Worm (Caenorhabditis elegans) whole organism, young adult: ENCODE data around the gene Y22F5A.11.

Source experiments
- C06A6.2 ChIP-seq: fragments of 200-800 bp; sonication (Bioruptor generic); conservative IDR thresholded peaks from 2 replicates; pipeline ENCODE4 v1.3.6; 2022; ENCODE audit warnings: missing genetic modification characterization, missing compliant biosample characterization
- D2030.7 ChIP-seq: fragments of 200-800 bp; sonication (Bioruptor generic); IDR thresholded peaks from 2 replicates; pipeline ENCODE4 v1.3.6; 2022; ENCODE audit warnings: missing genetic modification reagents, missing genetic modification characterization, missing compliant biosample characterization
- F37B4.10 ChIP-seq: fragments of 200-800 bp; sonication (Bioruptor generic); IDR thresholded peaks from 2 replicates; pipeline ENCODE4 v1.3.6; 2022; ENCODE audit warnings: missing genetic modification characterization, missing compliant biosample characterization
- K12H6.12 ChIP-seq: fragments of 200-800 bp; sonication (Bioruptor generic); optimal IDR thresholded peaks from 2 replicates; lab custom pipeline; 2018; ENCODE audit warnings: mild to moderate bottlenecking, missing genetic modification characterization, missing compliant biosample characterization
- Y53F4B.3 ChIP-seq: fragments of 200-800 bp; sonication (Bioruptor generic); IDR thresholded peaks from 2 replicates; pipeline ENCODE4 v1.3.6; 2022; ENCODE audit warnings: missing genetic modification reagents, missing genetic modification characterization, missing compliant biosample characterization
- Y53G8AR.9 ChIP-seq: fragments of 200-800 bp; sonication (Bioruptor generic); conservative IDR thresholded peaks from 2 replicates; pipeline ENCODE4 v1.3.6; 2022; ENCODE audit warnings: missing genetic modification reagents, missing genetic modification characterization, missing compliant biosample characterization
- Y79H2A.3 ChIP-seq: fragments of 200-800 bp; sonication (Bioruptor generic); conservative IDR thresholded peaks from 2 replicates; pipeline ENCODE4 v1.3.6; 2022; ENCODE audit warnings: missing genetic modification reagents, missing genetic modification characterization, missing compliant biosample characterization
- ZK185.1 ChIP-seq: sonication (generic microtip); optimal IDR thresholded peaks from 2 replicates; lab custom pipeline; 2016; ENCODE audit warnings: mild to moderate bottlenecking, missing genetic modification characterization, missing compliant biosample characterization; ENCODE audit not compliant: poor library complexity, severe bottlenecking
- akir-1 ChIP-seq: fragments of 200-800 bp; sonication (Bioruptor generic); optimal IDR thresholded peaks from 2 replicates; lab custom pipeline; 2018; ENCODE audit warnings: mild to moderate bottlenecking, missing genetic modification characterization, moderate library complexity, missing compliant biosample characterization
- ama-1 ChIP-seq, 3 experiments: fragments of 150-350 bp in 1 of 3; sonication (generic microtip) in 2 of 3; optimal IDR thresholded peaks; 2 replicates each; lab custom pipeline; 2014 to 2018; ENCODE audit warnings: missing biosample characterization in 2 of 3, missing genetic modification characterization in 2 of 3, missing genetic modification reagents in 2 of 3
- athp-1 ChIP-seq: sonication (generic microtip); optimal IDR thresholded peaks from 2 replicates; lab custom pipeline; 2017; ENCODE audit warnings: mild to moderate bottlenecking, missing genetic modification characterization, missing compliant biosample characterization
- attf-3 ChIP-seq: fragments of 200-800 bp; sonication (Bioruptor generic); conservative IDR thresholded peaks from 2 replicates; pipeline ENCODE4 v1.3.6; 2022; ENCODE audit warnings: missing genetic modification reagents, missing genetic modification characterization, missing compliant biosample characterization
- attf-6 ChIP-seq: fragments of 200-800 bp; sonication (Bioruptor generic); IDR thresholded peaks from 2 replicates; pipeline ENCODE4 v1.3.6; 2022; ENCODE audit warnings: missing genetic modification reagents, missing genetic modification characterization, missing compliant biosample characterization
- bed-1 ChIP-seq: fragments of 200-800 bp; sonication (Bioruptor generic); IDR thresholded peaks from 2 replicates; pipeline ENCODE4 v1.3.6; 2022; ENCODE audit warnings: missing genetic modification reagents, missing genetic modification characterization, missing compliant biosample characterization
- bed-2 ChIP-seq: fragments of 200-800 bp; sonication (Bioruptor generic); IDR thresholded peaks from 2 replicates; pipeline ENCODE4 v1.3.6; 2022; ENCODE audit warnings: missing genetic modification reagents, missing genetic modification characterization, missing compliant biosample characterization
- cebp-1 ChIP-seq, 2 experiments: fragments of 200-800 bp in 1 of 2; sonication (Bioruptor generic) in 1 of 2; sonication (generic microtip) in 1 of 2; IDR thresholded peaks in 1 of 2; optimal IDR thresholded peaks in 1 of 2; 2 replicates each; pipeline versions ENCODE4 v1.3.6 to Lab custom; 2017 to 2022; ENCODE audit warnings: missing compliant biosample characterization in 2 of 2, missing genetic modification characterization in 2 of 2, mild to moderate bottlenecking in 1 of 2, missing genetic modification reagents in 1 of 2, moderate library complexity in 1 of 2
- cebp-2 ChIP-seq: fragments of 200-800 bp; sonication (Bioruptor generic); IDR thresholded peaks from 2 replicates; pipeline ENCODE4 v1.3.6; 2022; ENCODE audit warnings: missing genetic modification characterization, missing compliant biosample characterization
- ceh-79 ChIP-seq: sonication (generic microtip); optimal IDR thresholded peaks from 2 replicates; lab custom pipeline; 2017; ENCODE audit warnings: mild to moderate bottlenecking, missing genetic modification characterization, missing compliant biosample characterization
- ceh-91 ChIP-seq: fragments of 200-800 bp; sonication (Bioruptor generic); IDR thresholded peaks from 2 replicates; pipeline ENCODE4 v1.3.6; 2022; ENCODE audit warnings: missing genetic modification reagents, missing genetic modification characterization, missing compliant biosample characterization
- dpff-1 ChIP-seq: sonication (generic microtip); optimal IDR thresholded peaks from 2 replicates; lab custom pipeline; 2017; ENCODE audit warnings: mild to moderate bottlenecking, missing genetic modification characterization, missing compliant biosample characterization
- egl-18 ChIP-seq: fragments of 200-800 bp; sonication (Bioruptor generic); IDR thresholded peaks from 2 replicates; pipeline ENCODE4 v1.3.6; 2022; ENCODE audit warnings: missing genetic modification reagents, missing genetic modification characterization, missing compliant biosample characterization
- ekl-4 ChIP-seq: fragments of 200-800 bp; sonication (Bioruptor generic); IDR thresholded peaks from 2 replicates; pipeline ENCODE4 v1.3.6; 2022; ENCODE audit warnings: missing genetic modification reagents, missing genetic modification characterization, missing compliant biosample characterization
- him-1 ChIP-seq: sonication (generic microtip); optimal IDR thresholded peaks from 2 replicates; lab custom pipeline; 2016; ENCODE audit warnings: missing genotype, missing genetic modification reagents, missing genetic modification characterization, missing compliant biosample characterization
- lag-1 ChIP-seq: fragments of 200-800 bp; sonication (Bioruptor generic); IDR thresholded peaks from 2 replicates; pipeline ENCODE4 v1.3.6; 2022; ENCODE audit warnings: missing genetic modification reagents, missing genetic modification characterization, missing compliant biosample characterization
- let-526 ChIP-seq: fragments of 200-800 bp; sonication (Bioruptor generic); IDR thresholded peaks from 2 replicates; pipeline ENCODE4 v1.3.6; 2022; ENCODE audit warnings: missing genetic modification reagents, missing genetic modification characterization, missing compliant biosample characterization
- lin-35 ChIP-seq, 3 experiments: fragments of 150-350 bp in 2 of 3; sonication (generic microtip) in 1 of 3; optimal IDR thresholded peaks; 2 replicates each; lab custom pipeline; 2014 to 2018; ENCODE audit warnings: missing biosample characterization in 3 of 3, missing genetic modification characterization in 3 of 3, missing genetic modification reagents in 3 of 3
- madf-10 ChIP-seq: sonication (generic microtip); optimal IDR thresholded peaks from 2 replicates; lab custom pipeline; 2016; ENCODE audit warnings: mild to moderate bottlenecking, missing genetic modification characterization, missing compliant biosample characterization
- madf-8 ChIP-seq: fragments of 200-800 bp; sonication (Bioruptor generic); conservative IDR thresholded peaks from 2 replicates; pipeline ENCODE4 v1.3.6; 2022; ENCODE audit warnings: missing genetic modification reagents, missing genetic modification characterization, missing compliant biosample characterization
- mxl-1 ChIP-seq: sonication (generic microtip); optimal IDR thresholded peaks from 2 replicates; lab custom pipeline; 2016; ENCODE audit warnings: missing genetic modification characterization, missing compliant biosample characterization
- nfya-2 ChIP-seq: fragments of 200-800 bp; sonication (Bioruptor generic); IDR thresholded peaks from 2 replicates; pipeline ENCODE4 v1.3.6; 2022; ENCODE audit warnings: missing genetic modification reagents, missing genetic modification characterization, missing compliant biosample characterization
- pbrm-1 ChIP-seq: fragments of 200-800 bp; sonication (Bioruptor generic); IDR thresholded peaks from 2 replicates; pipeline ENCODE4 v1.3.6; 2022; ENCODE audit warnings: missing genetic modification reagents, missing genetic modification characterization, missing compliant biosample characterization
- rec-8 ChIP-seq, 2 experiments: sonication (generic microtip); optimal IDR thresholded peaks; 2 replicates each; lab custom pipeline; 2016; ENCODE audit warnings: mild to moderate bottlenecking in 2 of 2, missing genetic modification characterization in 2 of 2, missing genetic modification reagents in 2 of 2, missing genotype in 2 of 2, missing biosample characterization in 1 of 2, missing compliant biosample characterization in 1 of 2, moderate library complexity in 1 of 2
- rpc-1 ChIP-seq, 2 experiments: fragments of 150-350 bp in 1 of 2; sonication (generic microtip) in 1 of 2; optimal IDR thresholded peaks; 2 replicates each; lab custom pipeline; 2014 to 2018; ENCODE audit warnings: missing biosample characterization in 1 of 2, missing genetic modification characterization in 1 of 2, missing genetic modification reagents in 1 of 2, missing genotype in 1 of 2
- sea-2 ChIP-seq: fragments of 200-800 bp; sonication (Bioruptor generic); IDR thresholded peaks from 2 replicates; pipeline ENCODE4 v1.3.6; 2022; ENCODE audit warnings: missing genetic modification characterization, missing compliant biosample characterization
- snpc-1.1 ChIP-seq: sonication (generic microtip); optimal IDR thresholded peaks from 2 replicates; lab custom pipeline; 2017; ENCODE audit warnings: missing genetic modification characterization, mild to moderate bottlenecking, missing compliant biosample characterization, antibody characterized with exemption, moderate library complexity, missing genotype, missing genetic modification reagents; ENCODE audit not compliant: insufficient read depth
- snpc-4 ChIP-seq, 5 experiments: fragments of 150-350 bp in 1 of 5; sonication (generic microtip) in 4 of 5; optimal IDR thresholded peaks; 2 replicates each; lab custom pipeline; 2014 to 2018; ENCODE audit warnings: missing genetic modification characterization in 5 of 5, missing biosample characterization in 3 of 5, antibody characterized with exemption in 2 of 5, mild to moderate bottlenecking in 2 of 5, missing compliant biosample characterization in 2 of 5, missing genotype in 2 of 5, moderate library complexity in 2 of 5, missing genetic modification reagents in 1 of 5
- somi-1 ChIP-seq: fragments of 200-800 bp; sonication (Bioruptor generic); optimal IDR thresholded peaks from 2 replicates; lab custom pipeline; 2018; ENCODE audit warnings: mild to moderate bottlenecking, missing genetic modification characterization, missing compliant biosample characterization
- unc-130 ChIP-seq: sonication (generic microtip); optimal IDR thresholded peaks from 2 replicates; lab custom pipeline; 2016; ENCODE audit warnings: missing genetic modification reagents, missing genetic modification characterization, missing compliant biosample characterization
- xnd-1 ChIP-seq: sonication (generic microtip); optimal IDR thresholded peaks from 2 replicates; lab custom pipeline; 2016; ENCODE audit warnings: missing genotype, missing genetic modification reagents, missing genetic modification characterization, missing compliant biosample characterization
- ztf-22 ChIP-seq: fragments of 200-800 bp; sonication (Bioruptor generic); optimal IDR thresholded peaks from 2 replicates; lab custom pipeline; 2018; ENCODE audit warnings: mild to moderate bottlenecking, missing genetic modification characterization, moderate library complexity, missing compliant biosample characterization
- ztf-6 ChIP-seq: fragments of 200-800 bp; sonication (Bioruptor generic); IDR thresholded peaks from 2 replicates; pipeline ENCODE4 v1.3.6; 2022; ENCODE audit warnings: missing genetic modification reagents, missing genetic modification characterization, missing compliant biosample characterization

Gene Y22F5A.11

ce11 chrV:10275619-10276018 lies at the start of gene Y22F5A.11:
Gene Y22F5A.11 (minus strand): TSS chrV:10275646.
- no peak for TF ChIP-seq somi-1 (GFP tag; lab: Kevin White, UChicago)
- no peak for TF ChIP-seq snpc-4 (GFP tag; optimal IDR thresholded peaks at IDR 0.05; lab: Kevin White, UChicago)
- TF ChIP-seq snpc-4 (tag; optimal IDR thresholded peaks at IDR 0.05; lab: Kevin White, UChicago) = peak in 2 of 4 experiments; percentile 2 to 68

ce11 chrV:10323537-10323936 lies 48.1 kb upstream of the Y22F5A.11 start:
- TF ChIP-seq Y79H2A.3 (GFP tag; lab: Robert Waterston, UW) (no peak), dpff-1 (tag; lab: Kevin White, UChicago) (no peak), Y53G8AR.9 (GFP tag; lab: Robert Waterston, UW) (no peak), C06A6.2 (GFP tag; lab: Robert Waterston, UW) (no peak), rpc-1 (optimal IDR thresholded peaks at IDR 0.05; lab: Kevin White, UChicago) (no peak), rpc-1 (tag; optimal IDR thresholded peaks at IDR 0.05; lab: Kevin White, UChicago) (no peak), athp-1 (tag; lab: Kevin White, UChicago) (no peak), bed-2 (GFP tag; lab: Robert Waterston, UW) (no peak), attf-3 (GFP tag; lab: Robert Waterston, UW) (no peak), madf-8 (GFP tag; lab: Robert Waterston, UW) (no peak), sea-2 (GFP tag; lab: Robert Waterston, UW) (no peak), Y53F4B.3 (GFP tag; lab: Robert Waterston, UW) (no peak)
- TF ChIP-seq, all 124 proteins: peak for 0

- TF ChIP-seq him-1 (tag; lab: Kevin White, UChicago) = no peak
- no peak for TF ChIP-seq akir-1
- no peak for TF ChIP-seq cebp-2 (GFP tag; lab: Robert Waterston, UW)
- no peak for TF ChIP-seq ekl-4 (GFP tag; lab: Robert Waterston, UW)
- TF ChIP-seq mxl-1 (tag; lab: Kevin White, UChicago) = no peak
- TF ChIP-seq attf-6 (GFP tag; lab: Robert Waterston, UW) = no peak
- no peak for TF ChIP-seq somi-1 (GFP tag; lab: Kevin White, UChicago)
- TF ChIP-seq xnd-1 = no peak
- TF ChIP-seq nfya-2 (GFP tag; lab: Robert Waterston, UW) = no peak
- TF ChIP-seq F37B4.10 (GFP tag; lab: Robert Waterston, UW) = no peak
- no peak for TF ChIP-seq lin-35 (GFP tag; optimal IDR thresholded peaks at IDR 0.05; lab: Kevin White, UChicago)
- no peak for TF ChIP-seq rec-8 (tag; optimal IDR thresholded peaks at IDR 0.05; lab: Kevin White, UChicago)
- TF ChIP-seq ceh-79 (tag; lab: Kevin White, UChicago) = no peak
- TF ChIP-seq pbrm-1 (GFP tag; lab: Robert Waterston, UW) = 0 out of 2 replicates have a peak, but pooled peaks have one; percentile 26
- no peak for TF ChIP-seq snpc-1.1 (tag; lab: Kevin White, UChicago)
- TF ChIP-seq ZK185.1 = peak; percentile 77
- no peak for TF ChIP-seq egl-18 (GFP tag; lab: Robert Waterston, UW)
- TF ChIP-seq let-526 = no peak
- TF ChIP-seq ceh-91 (GFP tag; lab: Robert Waterston, UW) = peak; percentile 51; the same call in 1 of the 2 replicates
- no peak for TF ChIP-seq K12H6.12 (tag; lab: Kevin White, UChicago)
- TF ChIP-seq bed-1 = no peak
- TF ChIP-seq ztf-6 (GFP tag; lab: Robert Waterston, UW) = no peak
- TF ChIP-seq cebp-1 (GFP tag; IDR thresholded peaks at IDR 0.05; lab: Robert Waterston, UW) = no peak
- no peak for TF ChIP-seq cebp-1 (tag; optimal IDR thresholded peaks at IDR 0.05; lab: Kevin White, UChicago)
- no peak for TF ChIP-seq Y53F4B.3 (GFP tag; lab: Robert Waterston, UW)
- peak; percentile 31; the same call in 1 of the 2 replicates for TF ChIP-seq D2030.7 (GFP tag; lab: Robert Waterston, UW)
- no peak for TF ChIP-seq ama-1 (optimal IDR thresholded peaks at IDR 0.05; lab: Kevin White, UChicago)
- TF ChIP-seq ama-1 (GFP tag; optimal IDR thresholded peaks at IDR 0.05; lab: Kevin White, UChicago) = no peak
- peak; percentile 47 for TF ChIP-seq unc-130 (GFP tag; lab: Kevin White, UChicago)
- peak; percentile 27 for TF ChIP-seq madf-10 (tag; lab: Kevin White, UChicago)
- TF ChIP-seq lag-1 (GFP tag; lab: Robert Waterston, UW) = no peak
- TF ChIP-seq athp-1 (tag; lab: Kevin White, UChicago) = no peak
- TF ChIP-seq ztf-22 = no peak
- TF ChIP-seq rpc-1 (optimal IDR thresholded peaks at IDR 0.05; lab: Kevin White, UChicago) = no peak
- no peak for TF ChIP-seq rpc-1 (tag; optimal IDR thresholded peaks at IDR 0.05; lab: Kevin White, UChicago)
Observed at ce11 chrV:10320101-10320761, 44.8 kb upstream of the Y22F5A.11 start, which contains the start of the genes gna-1 and B0024.13. Gene gna-1 (minus strand): TSS chrV:10320151. Gene B0024.13 (plus strand): TSS chrV:10320711.
